Fruit fly (Drosophila melanogaster) whole organism, pupa: ENCODE data around the gene CG12689.

ENCODE experiments used
- CG14655 ChIP-seq: fragments of 200-800 bp; sonication (Bioruptor generic); optimal IDR thresholded peaks from 3 replicates; lab custom pipeline; 2017; ENCODE audit warnings: mild to moderate bottlenecking, missing biosample characterization, missing genetic modification reagents, missing genetic modification characterization
- CG17806 ChIP-seq: fragments of 200-800 bp; sonication (Bioruptor generic); optimal IDR thresholded peaks from 2 replicates; lab custom pipeline; 2018; ENCODE audit warnings: missing biosample characterization, mild to moderate bottlenecking, missing genetic modification characterization, moderate library complexity
- Pif1A ChIP-seq: fragments of 200-800 bp; sonication (Bioruptor generic); optimal IDR thresholded peaks from 3 replicates; lab custom pipeline; 2016; ENCODE audit warnings: missing biosample characterization, missing genetic modification characterization
- fd96Ca ChIP-seq: fragments of 200-800 bp; sonication (Bioruptor generic); IDR thresholded peaks from 3 replicates; pipeline ENCODE4 v1.3.6; 2022; ENCODE audit warnings: missing biosample characterization, missing genetic modification characterization

dm6 chrX:7593051-7593450 lies 7.1 kb upstream of the CG12689 start:
- no peak for TF ChIP-seq CG14655
- no peak for TF ChIP-seq Pif1A (GFP tag; lab: Kevin White, UChicago)
- TF ChIP-seq fd96Ca: no peak
- no peak for TF ChIP-seq CG17806 (tag; lab: Kevin White, UChicago)
